Worm (Caenorhabditis elegans) whole organism, dauer: ENCODE data around the gene Y38E10A.24.

ENCODE experiments used
- unc-62 ChIP-seq: sonication (generic microtip); optimal IDR thresholded peaks from 2 replicates; lab custom pipeline; 2017; ENCODE audit warnings: missing biosample characterization, missing genetic modification reagents, missing genetic modification characterization

Y38E10A.24 gene

DNA sequence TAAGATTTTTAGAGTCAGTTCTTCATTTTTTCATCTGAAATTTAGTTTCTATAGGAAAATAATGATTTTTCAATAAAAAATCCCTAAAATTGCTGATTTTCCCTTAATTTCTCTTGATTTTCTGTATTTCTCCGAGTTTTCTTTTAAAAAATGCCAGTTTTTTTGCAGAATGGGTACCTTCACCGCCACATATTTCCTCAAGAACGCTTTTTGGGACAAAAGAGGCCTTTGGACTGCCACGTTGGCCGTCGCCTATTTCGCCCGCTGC lies at the start of gene Y38E10A.24:
Y38E10A.24 (plus strand) TSS at position 169 of the 268 bp plus-strand sequence.
- no peak for TF ChIP-seq unc-62

DNA sequence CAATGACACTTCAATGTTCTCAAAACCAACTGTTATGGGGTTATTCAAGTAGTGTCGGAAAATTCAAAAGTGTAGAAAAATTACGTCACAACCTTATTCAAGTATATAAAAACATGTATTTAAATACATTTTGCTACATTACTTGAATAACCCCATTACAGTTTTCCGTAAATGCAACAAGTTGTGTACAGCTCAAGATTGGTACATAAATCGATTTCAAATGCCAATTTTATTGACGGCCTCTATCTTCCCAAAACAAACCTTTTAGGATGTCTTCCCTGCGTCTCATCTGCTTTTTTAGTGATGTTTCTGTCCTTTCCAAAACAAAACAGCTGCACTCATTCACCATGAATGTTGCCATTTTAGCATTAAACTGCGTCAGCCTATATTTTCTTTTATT lies 49.4 kb upstream of the Y38E10A.24 start, which contains the start of gene Y38E10A.28:
Y38E10A.28 (plus strand) TSS at position 301 of the 400 bp plus-strand sequence.
- TF ChIP-seq unc-62: no peak

- no peak for TF ChIP-seq unc-62
Observed at ce11 chrII:12630888-12631287, 47.9 kb upstream of the Y38E10A.24 start, which contains the start of gene Y38E10A.34. Gene Y38E10A.34, plus strand, starts transcription at chrII:12631188.

DNA sequence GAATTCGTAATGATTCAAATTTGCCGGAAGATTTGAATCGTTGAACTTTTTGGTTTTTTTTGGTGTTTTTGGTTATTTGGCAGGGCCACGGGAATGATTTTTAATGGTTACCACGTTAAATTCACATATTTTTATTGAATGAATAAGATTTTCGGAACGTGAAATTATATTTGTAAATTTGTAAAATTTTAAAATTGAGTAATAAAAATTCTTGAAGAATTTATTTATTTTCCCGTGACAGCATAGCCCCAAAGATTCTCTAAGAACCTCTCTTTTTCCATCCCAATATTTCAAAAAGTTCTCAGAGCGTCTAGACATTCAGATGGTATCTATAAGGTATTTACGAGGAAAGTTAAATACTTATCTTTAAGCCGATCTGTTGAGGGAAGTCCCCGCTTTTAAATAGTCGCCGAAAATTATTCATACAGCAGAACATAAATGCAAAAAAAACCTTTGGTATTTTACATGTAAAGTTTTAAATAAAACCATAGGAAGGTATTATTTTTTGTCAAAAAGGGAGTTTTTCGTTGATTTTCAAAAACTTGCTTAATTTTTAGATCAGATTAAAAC lies 44.0 kb upstream of the Y38E10A.24 start, which contains the start of gene Y38E10A.17:
Y38E10A.17 (minus strand) TSS at position 51 of the 570 bp plus-strand sequence.
- TF ChIP-seq unc-62: no peak

- no peak for TF ChIP-seq unc-62
Observed at ce11 chrII:12636602-12637001, 42.2 kb upstream of the Y38E10A.24 start, which contains the start of gene nhr-234. Gene nhr-234, plus strand, starts transcription at chrII:12636678.

ce11 chrII:12640370-12640769 lies 38.5 kb upstream of the Y38E10A.24 start, which contains the start of gene nhr-235:
Gene nhr-235, plus strand, starts transcription at chrII:12640670.
- no peak for TF ChIP-seq unc-62

ce11 chrII:12654447-12654846 lies 24.4 kb upstream of the Y38E10A.24 start, which contains the start of gene rgs-4:
Gene rgs-4, plus strand, starts transcription at chrII:12654747.
- no peak for TF ChIP-seq unc-62

DNA sequence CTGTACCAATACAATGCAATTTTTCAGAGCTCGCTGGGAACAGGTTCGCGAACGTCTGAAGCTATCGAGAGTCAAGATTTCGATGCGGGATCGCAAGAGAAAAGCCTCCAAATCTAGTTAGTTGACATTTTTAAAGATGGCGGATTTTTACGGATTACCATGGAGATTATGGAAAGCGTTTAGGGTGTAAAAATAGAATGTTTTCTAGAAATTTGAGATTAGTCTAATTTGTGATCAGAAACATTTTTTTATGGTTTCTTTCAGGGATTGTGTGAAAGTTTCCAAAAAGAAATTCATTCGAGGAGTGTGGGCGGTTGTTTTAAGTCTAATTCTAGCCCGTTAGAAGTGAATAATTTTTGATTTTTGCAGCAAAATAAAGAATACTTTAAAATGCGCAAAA lies 23.0 kb upstream of the Y38E10A.24 start:
- no peak for TF ChIP-seq unc-62

DNA sequence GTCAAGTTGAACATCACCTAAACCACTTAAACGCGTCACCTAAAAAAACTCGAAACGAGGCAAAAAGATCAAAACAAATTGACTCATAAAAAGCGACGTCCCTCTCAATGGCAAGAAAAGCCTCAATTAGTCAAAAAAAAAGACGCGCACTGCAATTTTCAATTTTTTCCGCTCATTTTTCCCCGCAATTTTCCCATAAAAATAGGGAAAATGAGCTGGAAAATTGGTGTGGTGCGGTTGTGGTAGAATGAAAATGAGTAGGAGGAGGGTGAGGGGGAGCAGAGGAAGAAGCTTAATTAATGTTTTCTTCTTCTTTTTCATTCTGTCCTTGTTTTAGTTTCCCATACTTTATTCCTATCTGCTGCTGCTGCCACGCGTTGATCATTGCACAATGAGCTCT lies 21.2 kb upstream of the Y38E10A.24 start:
- no peak for TF ChIP-seq unc-62

DNA sequence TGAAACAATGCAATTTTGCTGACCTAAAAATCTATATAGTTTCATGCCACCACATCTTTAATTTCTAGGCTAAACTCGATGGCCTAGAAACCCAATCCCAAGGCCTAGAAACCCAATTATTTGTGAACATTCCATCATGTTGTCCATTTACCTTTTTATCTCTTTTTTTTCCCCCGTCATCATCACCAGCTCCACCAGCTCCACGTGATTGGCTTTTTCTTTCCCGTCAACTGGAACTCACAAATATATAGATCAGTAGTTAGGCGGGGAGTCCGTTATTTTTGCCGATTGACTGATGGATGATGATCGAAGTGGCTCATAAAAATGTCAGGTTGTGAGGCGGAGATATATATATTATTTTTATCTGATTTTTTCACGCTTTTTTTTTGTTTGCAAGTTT lies 20.4 kb upstream of the Y38E10A.24 start:
- no peak for TF ChIP-seq unc-62

ce11 chrII:12659676-12660371 lies 19.0 kb upstream of the Y38E10A.24 start:
- TF ChIP-seq unc-62: no peak

DNA sequence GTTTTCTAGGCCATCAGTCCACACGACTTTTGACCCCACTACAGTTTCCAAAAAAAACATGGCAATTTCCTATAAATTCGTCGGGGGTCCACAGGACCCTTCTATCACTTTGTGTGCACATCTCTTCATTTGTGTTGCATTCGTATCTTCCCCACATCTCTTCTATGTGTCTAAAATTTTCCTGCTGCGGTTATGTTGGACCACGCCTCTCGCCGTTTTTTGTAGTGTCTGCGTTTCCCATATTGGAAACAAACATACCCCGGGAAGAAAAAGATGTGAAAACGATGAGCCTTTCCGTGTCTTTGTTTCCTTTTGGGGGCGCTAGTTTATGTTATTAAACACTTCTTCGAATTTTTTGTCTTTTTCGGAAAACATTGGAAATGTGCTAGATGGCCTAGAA lies 16.9 kb upstream of the Y38E10A.24 start:
- TF ChIP-seq unc-62: no peak

DNA sequence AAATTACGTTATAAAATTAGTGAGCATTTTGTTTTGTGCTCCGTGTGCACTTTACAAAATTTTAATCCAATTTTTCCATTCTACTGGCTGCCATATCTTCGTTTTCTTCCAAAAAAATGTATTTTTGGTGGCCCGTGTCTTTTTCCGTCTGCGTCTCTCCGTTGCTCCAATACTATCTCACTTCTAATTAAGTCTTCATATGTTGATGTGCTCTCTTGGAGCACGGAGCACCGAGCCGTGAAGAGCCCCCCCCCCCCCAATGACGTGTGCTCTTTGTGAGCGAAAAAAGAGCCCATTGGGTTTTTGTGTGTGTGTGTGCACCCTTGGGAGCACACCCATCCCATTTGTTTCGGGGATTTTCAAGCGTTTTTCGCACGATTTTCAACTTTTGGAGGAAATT lies 13.8 kb upstream of the Y38E10A.24 start:
- TF ChIP-seq unc-62: no peak

- no peak for TF ChIP-seq unc-62
Observed at ce11 chrII:12666042-12666441, 12.8 kb upstream of the Y38E10A.24 start.

DNA sequence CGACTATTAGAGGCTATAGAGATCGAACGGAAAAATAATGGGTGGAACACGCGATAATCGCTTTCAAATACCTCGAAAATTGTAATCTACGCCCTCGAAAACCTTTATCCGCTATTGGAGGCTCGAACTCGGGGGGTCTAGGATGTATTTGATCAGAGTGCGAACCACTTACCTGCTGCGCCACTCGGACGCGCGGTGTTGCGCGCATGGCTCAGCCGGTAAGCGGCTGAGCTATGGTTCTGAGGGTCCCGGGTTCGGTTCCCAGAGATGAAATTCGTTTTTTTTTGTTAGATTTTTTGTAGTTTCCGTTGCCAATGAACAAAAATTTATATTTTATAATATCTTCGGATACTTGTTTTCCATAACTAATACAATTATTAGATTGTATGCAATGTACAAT lies 10.7 kb upstream of the Y38E10A.24 start:
- TF ChIP-seq unc-62: no peak

ce11 chrII:12668874-12669273 lies 10.0 kb upstream of the Y38E10A.24 start:
- no peak for TF ChIP-seq unc-62

ce11 chrII:12669342-12669741 lies 9.5 kb upstream of the Y38E10A.24 start:
- TF ChIP-seq unc-62: no peak

DNA sequence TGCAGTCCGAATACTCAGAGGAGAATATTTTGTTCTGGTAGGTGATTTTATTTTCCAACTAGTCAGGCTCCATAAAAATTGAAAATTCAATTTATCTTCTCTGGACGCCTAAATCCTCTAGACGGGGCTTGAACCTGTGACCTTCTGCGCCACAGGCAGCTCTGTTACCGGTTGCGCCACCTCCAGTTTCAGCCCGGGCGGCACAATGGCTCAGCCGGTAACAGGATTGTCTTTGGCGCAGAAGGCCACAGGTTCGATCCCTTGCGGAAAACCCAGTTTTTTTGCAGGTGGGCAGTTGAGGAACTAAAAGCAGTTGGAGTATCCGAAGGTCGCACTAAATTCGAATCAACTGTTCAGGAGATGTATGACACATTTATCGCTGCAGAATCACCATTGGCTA lies 9.0 kb upstream of the Y38E10A.24 start:
- no peak for TF ChIP-seq unc-62
